Fruit fly (Drosophila melanogaster) S2 (cell line): ENCODE measurements around the gene CG34148.

ENCODE experiments used
- CG8478 ChIP-seq: fragments of >200 bp; optimal IDR thresholded peaks from 2 replicates; lab custom pipeline; 2018
- CTCF ChIP-seq, 2 experiments: fragments of >200 bp; optimal IDR thresholded peaks; 2 replicates each; lab custom pipeline; 2018

CG34148 gene

DNA sequence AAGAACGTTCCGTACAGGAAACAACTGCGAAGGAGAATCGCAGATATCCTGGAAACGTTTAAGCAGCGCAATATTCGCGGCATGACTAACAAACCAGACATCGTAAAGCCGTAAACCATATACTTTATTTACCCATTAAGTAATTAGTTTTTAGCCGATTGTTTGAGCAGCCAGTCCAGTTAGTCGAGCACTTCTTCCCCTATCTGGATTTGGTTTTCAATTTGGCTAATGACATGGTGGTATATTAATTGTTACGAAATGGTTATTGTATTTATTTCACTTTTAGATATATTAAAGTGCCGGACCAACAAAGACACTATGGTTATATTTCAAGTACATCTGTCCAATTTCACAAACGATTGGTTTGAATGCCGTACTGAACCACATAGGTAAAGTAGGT, 34.8 kb downstream of the CG34148 start, which contains the start of gene Gr93b:
TSS of gene Gr93b (minus strand) at position 101 of the 400 bp plus-strand sequence.
- TF ChIP-seq CTCF (optimal IDR thresholded peaks at IDR 0.05; lab: Kevin White, UChicago) (no peak), CG8478 (lab: Kevin White, UChicago) (no peak)

DNA sequence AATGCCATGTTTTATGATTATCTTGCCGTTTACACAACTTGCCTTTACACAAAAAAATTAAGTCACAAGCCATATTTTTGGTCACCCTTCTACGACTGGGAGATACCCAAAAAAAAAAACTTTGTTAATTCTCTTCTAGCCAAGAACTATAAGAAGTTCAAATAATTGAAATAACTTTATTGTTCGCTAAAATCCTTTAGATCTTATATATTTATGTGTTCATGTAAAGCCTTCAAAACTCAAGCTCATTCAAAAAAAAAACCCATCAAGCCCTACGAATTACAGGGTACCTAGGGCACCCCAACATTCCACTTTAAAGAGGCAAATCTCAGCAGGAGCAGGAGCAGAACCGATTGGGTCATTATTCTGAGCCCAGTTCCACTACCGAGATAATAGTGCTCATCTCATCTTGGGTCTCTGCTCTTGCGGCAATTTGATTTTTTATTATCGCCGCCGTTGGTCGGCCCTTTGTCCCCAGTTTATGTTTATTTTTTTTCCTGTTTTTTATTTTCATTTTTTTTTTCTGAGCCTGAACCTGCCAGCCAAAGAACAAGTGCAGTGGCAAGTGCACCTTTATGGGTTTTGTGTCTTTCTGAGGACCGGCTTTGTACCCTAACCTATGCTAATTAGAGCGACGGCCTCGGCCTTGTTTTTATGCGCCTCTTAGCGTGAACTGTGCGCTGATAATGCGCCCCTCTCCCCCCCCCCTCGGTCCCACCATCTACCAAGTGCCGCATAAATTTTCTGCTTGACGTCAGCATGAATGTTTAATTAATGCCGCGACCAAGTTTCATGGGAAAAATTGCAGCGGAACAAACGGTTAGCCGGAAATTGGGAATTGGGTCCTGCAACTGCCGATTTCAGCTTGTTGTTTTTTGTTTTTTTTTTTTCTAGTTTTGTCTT, 36.8 kb downstream of the CG34148 start:
- TF ChIP-seq CG8478 (lab: Kevin White, UChicago), result no peak
- no peak for TF ChIP-seq CTCF (optimal IDR thresholded peaks at IDR 0.05; lab: Kevin White, UChicago)

DNA sequence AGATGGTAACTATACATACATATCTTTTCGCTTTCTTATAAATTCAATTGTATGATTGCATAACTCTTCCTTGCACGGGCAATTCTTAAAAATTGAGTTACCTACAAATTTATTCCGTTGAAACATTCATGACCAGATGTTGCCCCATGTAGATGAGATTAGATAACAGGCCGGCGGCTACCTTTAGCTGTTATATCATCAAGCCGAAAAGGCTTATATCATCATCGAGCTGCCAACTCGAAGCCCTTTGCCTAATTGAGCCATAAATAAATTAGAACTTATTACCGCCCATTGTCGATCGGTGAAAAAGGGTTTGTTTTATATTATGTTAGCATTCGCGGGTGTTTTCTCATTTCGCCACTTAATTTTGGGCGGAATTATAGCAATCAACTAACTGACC, 38.1 kb downstream of the CG34148 start:
- TF ChIP-seq CTCF (optimal IDR thresholded peaks at IDR 0.05; lab: Kevin White, UChicago) (no peak), CG8478 (lab: Kevin White, UChicago) (no peak)

DNA sequence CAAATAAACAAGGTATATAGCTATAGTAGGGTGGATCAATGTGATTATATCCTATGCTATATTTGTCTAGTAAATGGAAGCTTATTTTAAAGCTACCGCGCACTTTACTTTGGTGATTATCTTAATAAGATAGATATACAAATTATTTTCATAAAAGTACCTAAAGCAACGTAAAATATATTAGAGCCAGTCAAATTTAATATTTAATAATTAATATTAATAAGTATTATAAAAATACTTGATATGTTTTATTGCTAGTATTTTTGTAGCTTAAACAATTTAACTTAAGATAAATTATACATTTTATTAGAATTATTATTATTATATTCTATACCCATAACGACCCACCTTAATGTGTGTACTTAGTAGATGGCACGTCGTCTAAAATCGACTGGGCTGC, 38.9 kb downstream of the CG34148 start:
- TF ChIP-seq CG8478 (lab: Kevin White, UChicago), result no peak
- TF ChIP-seq CTCF (optimal IDR thresholded peaks at IDR 0.05; lab: Kevin White, UChicago), result no peak

DNA sequence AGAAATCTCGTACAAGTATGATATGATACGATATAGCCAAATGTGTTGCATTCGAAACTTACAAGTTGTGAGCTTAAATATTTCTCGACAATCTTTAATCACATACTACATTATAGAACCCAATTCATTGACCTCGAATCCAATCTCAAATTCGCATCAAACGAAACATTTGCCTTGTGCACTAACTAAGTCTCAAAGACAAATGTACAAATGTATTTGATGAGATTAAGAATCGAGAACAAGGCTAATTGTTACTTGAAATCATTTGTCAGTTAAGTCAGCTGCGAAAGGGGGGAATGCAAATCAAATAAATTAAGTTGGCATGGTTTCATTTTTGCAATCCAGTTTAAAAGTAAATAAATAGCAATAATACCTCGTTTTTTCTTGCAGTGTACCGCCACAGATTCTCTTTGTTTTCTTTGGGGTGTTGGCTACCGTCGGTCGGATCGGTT, 40.0 kb downstream of the CG34148 start:
- TF ChIP-seq CTCF (optimal IDR thresholded peaks at IDR 0.05; lab: Kevin White, UChicago) (no peak), CG8478 (lab: Kevin White, UChicago) (no peak)

DNA sequence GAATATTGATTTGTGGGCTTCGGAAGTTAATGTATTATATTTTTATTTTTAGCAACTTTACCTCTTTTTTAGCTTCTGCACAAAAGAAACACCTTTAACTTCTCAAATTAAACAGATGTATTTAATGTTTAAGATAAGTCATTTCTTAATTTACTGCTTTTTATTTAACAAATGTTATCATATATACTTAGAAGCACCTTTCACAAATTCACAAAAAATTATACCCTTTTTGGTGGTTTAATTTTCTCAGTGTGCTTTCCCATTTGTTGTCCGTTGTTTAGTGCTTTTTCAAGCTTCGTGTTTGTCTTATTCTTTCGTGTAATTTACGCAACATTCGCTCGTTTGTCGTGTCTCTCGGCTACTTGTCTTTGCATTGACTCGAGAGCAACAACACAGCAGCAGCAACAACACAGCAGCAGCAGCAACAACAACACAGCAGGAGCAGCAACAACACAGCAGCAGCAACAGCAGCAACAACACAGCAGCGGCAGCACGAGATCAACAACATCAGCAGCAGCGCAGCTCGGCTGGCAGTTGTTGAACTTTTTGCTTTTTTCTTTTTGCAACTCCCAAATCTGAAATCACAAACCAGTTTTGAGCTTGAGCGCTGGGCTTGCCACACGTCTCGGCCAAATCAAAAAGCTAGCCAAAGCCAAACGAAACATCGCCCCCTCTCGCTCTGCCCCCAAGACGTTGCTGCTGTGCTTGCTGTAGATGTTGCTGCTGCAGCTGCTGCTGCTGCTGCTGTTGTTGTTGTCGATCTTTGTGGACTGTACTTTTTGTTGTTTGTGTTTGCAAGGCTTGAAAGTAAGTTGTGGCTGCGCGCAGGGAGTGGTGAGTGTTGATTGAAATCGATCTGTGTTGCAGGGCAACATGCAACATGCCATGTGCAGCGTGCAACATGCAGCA, 41.2 kb downstream of the CG34148 start:
- no peak for TF ChIP-seq CTCF (optimal IDR thresholded peaks at IDR 0.05; lab: Kevin White, UChicago)
- TF ChIP-seq CG8478 (lab: Kevin White, UChicago), result no peak

DNA sequence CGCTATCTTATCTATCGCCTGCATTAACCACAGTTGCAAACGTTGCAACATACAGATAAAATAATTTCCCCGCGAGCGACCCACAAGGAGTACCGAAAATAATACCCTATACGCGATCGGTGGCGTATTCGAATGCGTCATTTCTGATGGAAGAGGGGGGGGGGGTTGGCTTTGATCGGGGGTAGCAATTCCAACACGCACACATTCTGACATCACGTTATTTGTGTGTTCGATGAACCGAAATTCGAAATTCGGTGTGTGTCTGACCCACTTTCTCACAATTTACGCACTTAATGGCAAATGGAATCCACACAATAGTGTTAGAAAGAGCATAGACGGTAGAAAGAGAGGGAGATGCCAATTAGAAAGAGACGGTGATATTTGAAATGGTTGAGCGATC, 41.9 kb downstream of the CG34148 start:
- no peak for TF ChIP-seq CTCF (optimal IDR thresholded peaks at IDR 0.05; lab: Kevin White, UChicago)
- no peak for TF ChIP-seq CG8478 (lab: Kevin White, UChicago)

DNA sequence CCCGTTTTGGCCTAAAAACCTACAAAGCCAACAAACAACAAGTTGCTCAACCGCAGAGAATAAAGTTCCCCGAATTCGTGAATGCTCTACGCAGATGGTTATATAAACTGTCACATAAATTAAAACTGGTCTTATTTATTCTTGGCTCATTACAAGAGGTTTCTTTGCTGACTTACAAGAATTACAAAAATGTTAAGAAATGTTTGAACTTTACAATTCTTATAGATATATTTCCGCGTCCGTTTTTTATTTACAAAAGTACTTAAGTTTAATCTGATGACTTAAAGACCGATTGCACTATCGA, 42.3 kb downstream of the CG34148 start:
- TF ChIP-seq CTCF (optimal IDR thresholded peaks at IDR 0.05; lab: Kevin White, UChicago), result no peak
- no peak for TF ChIP-seq CG8478 (lab: Kevin White, UChicago)

DNA sequence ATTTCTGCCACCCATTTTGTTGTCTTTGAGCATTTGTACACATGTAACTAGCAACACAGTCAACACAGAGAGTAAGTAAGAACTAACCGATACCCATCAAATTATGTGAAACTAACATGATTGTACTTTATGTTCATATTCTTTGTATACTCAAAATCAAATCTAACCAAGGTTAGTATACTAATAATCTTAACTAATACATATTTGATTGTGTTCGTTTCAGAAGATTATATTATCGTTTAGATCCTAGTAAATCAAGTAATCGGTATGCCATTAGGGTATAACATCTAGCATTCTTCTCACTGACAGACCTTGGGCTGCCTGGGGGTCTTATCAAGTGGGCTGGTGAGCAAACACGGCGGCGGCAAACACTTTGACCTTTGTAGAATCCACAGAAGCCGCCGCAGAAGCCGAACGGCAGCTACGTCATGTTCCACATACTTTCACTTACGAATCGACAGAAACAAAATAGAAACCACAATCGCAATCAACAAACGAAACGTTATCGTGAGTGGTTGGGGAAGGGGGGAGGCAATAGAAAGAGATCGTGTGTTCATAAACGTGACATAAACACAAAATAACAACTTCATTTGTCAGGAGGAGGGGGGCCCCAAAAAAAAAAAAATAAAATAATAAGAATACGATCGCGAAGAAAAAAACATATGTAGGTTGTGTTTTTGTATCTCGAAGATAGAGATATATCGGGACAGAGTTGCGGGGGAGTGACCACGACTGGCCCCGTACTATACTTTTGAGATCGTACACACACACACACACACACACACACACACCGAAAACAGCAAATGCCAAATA, 42.9 kb downstream of the CG34148 start:
- no peak for TF ChIP-seq CTCF (optimal IDR thresholded peaks at IDR 0.05; lab: Kevin White, UChicago)
- no peak for TF ChIP-seq CG8478 (lab: Kevin White, UChicago)

DNA sequence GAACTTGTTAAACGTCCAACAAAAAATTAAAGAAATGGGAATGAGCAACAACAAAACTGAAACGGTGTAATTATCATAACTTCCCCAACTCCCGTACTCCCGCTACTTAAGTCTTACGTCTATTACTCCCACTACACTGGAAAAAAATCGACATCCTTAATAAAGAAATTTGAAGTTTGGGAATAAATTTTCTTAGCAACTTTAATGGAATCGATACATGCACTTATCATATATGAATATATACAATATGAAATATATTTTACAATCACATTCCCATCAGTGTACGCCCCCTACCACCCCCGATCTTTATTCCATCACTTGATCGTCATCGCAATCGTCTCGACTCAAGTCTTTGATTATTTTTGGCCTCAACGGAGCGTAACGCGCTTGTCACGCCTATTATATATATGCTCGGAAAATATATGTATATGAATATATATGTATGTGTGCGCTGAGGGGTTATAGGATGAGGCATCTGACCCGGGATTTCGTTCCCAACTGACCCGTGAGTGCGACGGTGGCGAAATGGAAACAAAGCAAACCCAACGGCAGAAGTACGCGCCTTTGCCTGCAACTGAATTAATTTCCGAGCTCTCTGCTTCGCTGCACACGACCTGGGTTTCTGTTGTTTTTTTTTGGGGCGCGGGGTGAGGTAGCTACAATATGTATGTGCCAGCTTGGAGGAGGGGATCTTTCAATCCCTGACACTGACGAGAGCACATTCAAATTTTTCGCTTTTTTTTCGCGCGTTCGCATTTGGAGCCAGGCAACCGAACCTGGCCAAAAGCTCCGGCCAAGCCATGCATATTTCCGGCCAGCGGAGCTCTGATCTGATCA, 44.0 kb downstream of the CG34148 start:
- TF ChIP-seq CG8478 (lab: Kevin White, UChicago) (no peak), CTCF (optimal IDR thresholded peaks at IDR 0.05; lab: Kevin White, UChicago) (no peak)

DNA sequence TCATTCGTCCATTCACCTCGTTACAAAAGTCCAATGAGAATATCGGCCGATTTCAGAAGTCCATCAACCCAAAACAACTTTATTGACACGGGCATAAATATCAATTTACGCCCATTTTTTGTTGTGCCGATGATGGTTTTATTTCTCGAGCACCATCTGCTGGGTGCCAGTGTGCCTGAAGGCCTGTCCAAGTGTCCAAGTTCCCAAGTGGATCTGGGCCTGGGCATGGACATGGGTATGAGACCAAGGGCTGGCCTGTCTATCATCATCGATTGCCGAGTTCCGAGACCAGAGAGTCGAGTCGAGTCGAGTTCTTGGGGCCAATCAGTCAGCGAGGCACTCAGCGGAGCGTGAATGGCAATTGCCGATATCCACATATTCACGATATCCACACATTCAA, 46.3 kb downstream of the CG34148 start, which contains the start of gene Gr93a:
TSS of gene Gr93a (plus strand) at position 301 of the 400 bp plus-strand sequence.
- no peak for TF ChIP-seq CG8478 (lab: Kevin White, UChicago)
- TF ChIP-seq CTCF (optimal IDR thresholded peaks at IDR 0.05; lab: Kevin White, UChicago), result no peak

DNA sequence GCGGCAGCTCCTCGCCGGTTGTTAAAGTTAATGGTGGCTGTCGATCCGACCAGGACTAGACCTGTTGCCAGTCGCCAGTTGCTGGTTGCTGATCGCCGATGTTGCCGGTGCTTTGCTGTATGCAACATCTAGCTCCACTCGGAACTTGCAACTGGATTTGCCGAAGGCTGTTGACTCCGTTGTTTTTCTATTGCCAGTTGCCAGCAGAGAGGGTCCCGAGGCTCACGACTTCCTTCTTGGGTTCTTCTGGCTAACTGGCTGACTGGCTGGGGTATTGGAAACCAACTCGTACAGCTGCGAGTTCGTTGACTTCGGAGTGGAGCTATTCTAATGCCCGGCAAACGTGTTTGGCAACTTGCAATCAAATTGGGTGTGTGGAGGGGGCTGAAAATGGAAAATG, 47.4 kb downstream of the CG34148 start:
- TF ChIP-seq CTCF (optimal IDR thresholded peaks at IDR 0.05; lab: Kevin White, UChicago), result no peak
- no peak for TF ChIP-seq CG8478 (lab: Kevin White, UChicago)

DNA sequence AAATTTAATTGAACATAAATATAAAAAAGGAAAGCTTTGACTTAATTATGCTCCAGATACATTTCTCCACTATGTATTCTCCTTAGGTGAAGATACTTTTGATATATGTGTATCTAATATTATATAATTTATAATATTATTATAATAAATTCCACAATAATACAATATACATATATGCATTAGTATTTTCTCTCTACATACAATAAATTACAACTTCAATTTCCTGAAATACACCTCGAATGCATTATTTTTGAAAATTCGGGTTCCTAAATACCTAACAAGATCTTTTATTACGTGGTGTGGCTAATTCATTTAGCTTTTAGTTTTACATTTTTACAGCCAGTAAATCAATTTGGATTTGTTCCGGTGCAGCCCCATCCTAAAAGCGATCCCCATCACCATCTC, 48.2 kb downstream of the CG34148 start:
- TF ChIP-seq CG8478 (lab: Kevin White, UChicago) (no peak), CTCF (optimal IDR thresholded peaks at IDR 0.05; lab: Kevin White, UChicago) (no peak)
